Fruit fly (Drosophila melanogaster) whole organism, embryonic: ENCODE measurements around the gene be.

Source experiments
- B-H2 ChIP-seq: fragments of 200-800 bp; sonication (Bioruptor generic); optimal IDR thresholded peaks from 2 replicates; lab custom pipeline; 2018; ENCODE audit warnings: missing biosample characterization, mild to moderate bottlenecking, missing genetic modification characterization
- CG10462 ChIP-seq: fragments of 200-800 bp; sonication (Bioruptor generic); optimal IDR thresholded peaks from 2 replicates; lab custom pipeline; 2016; ENCODE audit warnings: missing biosample characterization, missing genetic modification characterization
- CG10543 ChIP-seq: fragments of 200-800 bp; sonication (Bioruptor generic); optimal IDR thresholded peaks from 3 replicates; lab custom pipeline; 2017; ENCODE audit warnings: missing biosample characterization, mild to moderate bottlenecking, missing genetic modification characterization, moderate library complexity
- CG11398 ChIP-seq: fragments of 200-800 bp; sonication (Bioruptor generic); optimal IDR thresholded peaks from 2 replicates; lab custom pipeline; 2016; ENCODE audit warnings: missing biosample characterization, missing genetic modification characterization
- CG12104 ChIP-seq: fragments of 200-800 bp; sonication (Bioruptor generic); optimal IDR thresholded peaks from 3 replicates; lab custom pipeline; 2016; ENCODE audit warnings: missing biosample characterization, missing genetic modification characterization
- CG12299 ChIP-seq: fragments of 200-800 bp; sonication (Bioruptor generic); optimal IDR thresholded peaks from 2 replicates; lab custom pipeline; 2018; ENCODE audit warnings: missing biosample characterization, mild to moderate bottlenecking, missing genetic modification characterization
- CG13296 ChIP-seq: fragments of 200-800 bp; sonication (Bioruptor generic); optimal IDR thresholded peaks from 3 replicates; lab custom pipeline; 2018; ENCODE audit warnings: missing biosample characterization, mild to moderate bottlenecking, missing genetic modification characterization
- CG13424 ChIP-seq: fragments of 200-800 bp; sonication (Bioruptor generic); optimal IDR thresholded peaks from 2 replicates; lab custom pipeline; 2019; ENCODE audit warnings: missing biosample characterization, mild to moderate bottlenecking, missing genetic modification characterization, moderate library complexity
- CG13894 ChIP-seq: fragments of 200-800 bp; sonication (Bioruptor generic); optimal IDR thresholded peaks from 3 replicates; lab custom pipeline; 2018; ENCODE audit warnings: missing biosample characterization, mild to moderate bottlenecking, missing genetic modification characterization, moderate library complexity
- CG15479 ChIP-seq: fragments of 200-800 bp; sonication (Bioruptor generic); optimal IDR thresholded peaks from 3 replicates; lab custom pipeline; 2019; ENCODE audit warnings: missing biosample characterization, mild to moderate bottlenecking, missing genetic modification characterization, moderate library complexity
- CG15601 ChIP-seq: fragments of 200-800 bp; sonication (Bioruptor generic); optimal IDR thresholded peaks from 3 replicates; lab custom pipeline; 2019; ENCODE audit warnings: missing biosample characterization, mild to moderate bottlenecking, missing genetic modification characterization, moderate library complexity
- CG17186 ChIP-seq: fragments of 200-800 bp; sonication (Bioruptor generic); optimal IDR thresholded peaks from 3 replicates; lab custom pipeline; 2017; ENCODE audit warnings: missing biosample characterization, missing genetic modification reagents, missing genetic modification characterization
- CG17829 ChIP-seq: fragments of 200-800 bp; optimal IDR thresholded peaks from 2 replicates; lab custom pipeline; 2019; ENCODE audit warnings: missing biosample characterization, mild to moderate bottlenecking, missing genetic modification characterization, moderate library complexity
- CG18476 ChIP-seq: fragments of 200-800 bp; sonication (Bioruptor generic); optimal IDR thresholded peaks from 2 replicates; lab custom pipeline; 2016; ENCODE audit warnings: missing biosample characterization, mild to moderate bottlenecking, missing genetic modification characterization
- CG2678 ChIP-seq: fragments of 200-800 bp; sonication (Bioruptor generic); optimal IDR thresholded peaks from 3 replicates; lab custom pipeline; 2019; ENCODE audit warnings: missing biosample characterization, mild to moderate bottlenecking, missing genetic modification characterization, moderate library complexity
- CG2712 ChIP-seq: fragments of 200-800 bp; optimal IDR thresholded peaks from 3 replicates; lab custom pipeline; 2019; ENCODE audit warnings: missing biosample characterization, mild to moderate bottlenecking, missing genetic modification characterization, moderate library complexity
- CG30431 ChIP-seq: fragments of 200-800 bp; sonication (Bioruptor generic); optimal IDR thresholded peaks from 2 replicates; lab custom pipeline; 2017; ENCODE audit warnings: missing biosample characterization, missing genetic modification characterization
- CG3065 ChIP-seq: fragments of 200-800 bp; sonication (Bioruptor generic); optimal IDR thresholded peaks from 2 replicates; lab custom pipeline; 2016; ENCODE audit warnings: missing biosample characterization, missing genetic modification characterization
- CG3838 ChIP-seq: fragments of 200-800 bp; sonication (Bioruptor generic); optimal IDR thresholded peaks from 3 replicates; lab custom pipeline; 2016; ENCODE audit warnings: missing biosample characterization, missing genetic modification characterization
- CG42726 ChIP-seq: fragments of 200-800 bp; sonication (Bioruptor generic); IDR thresholded peaks from 2 replicates; pipeline ENCODE4 v1.3.6; 2022; ENCODE audit warnings: missing biosample characterization, missing genetic modification characterization; ENCODE audit not compliant: partially characterized antibody
- CG5245 ChIP-seq: fragments of 200-800 bp; sonication (Bioruptor generic); optimal IDR thresholded peaks from 3 replicates; lab custom pipeline; 2016; ENCODE audit warnings: missing biosample characterization, missing genetic modification characterization
- CG8388 ChIP-seq: fragments of 200-800 bp; sonication (Bioruptor generic); optimal IDR thresholded peaks from 2 replicates; lab custom pipeline; 2019; ENCODE audit warnings: missing biosample characterization, mild to moderate bottlenecking, missing genetic modification characterization, moderate library complexity
- Drgx ChIP-seq: fragments of 200-800 bp; sonication (Bioruptor generic); IDR thresholded peaks from 2 replicates; pipeline ENCODE4 v1.3.6; 2022; ENCODE audit warnings: missing biosample characterization, missing genetic modification characterization
- Hey ChIP-seq: fragments of 200-800 bp; sonication (Bioruptor generic); optimal IDR thresholded peaks from 3 replicates; lab custom pipeline; 2018; ENCODE audit warnings: missing biosample characterization, mild to moderate bottlenecking, missing genetic modification characterization
- Lpt ChIP-seq: fragments of >200 bp; optimal IDR thresholded peaks from 2 replicates; lab custom pipeline; 2018; ENCODE audit warnings: missing biosample characterization, missing genetic modification characterization
- NfI ChIP-seq: fragments of 200-800 bp; sonication (Bioruptor generic); optimal IDR thresholded peaks from 3 replicates; lab custom pipeline; 2018; ENCODE audit warnings: missing biosample characterization, mild to moderate bottlenecking, missing genetic modification characterization, moderate library complexity
- Pdp1 ChIP-seq, 2 experiments: fragments of 200-800 bp; sonication (Bioruptor generic); optimal IDR thresholded peaks; 3 replicates each; lab custom pipeline; 2016; ENCODE audit warnings: missing biosample characterization in 2 of 2, missing genetic modification characterization in 2 of 2, mild to moderate bottlenecking in 1 of 2, moderate library complexity in 1 of 2
- abd-A ChIP-seq: fragments of 200-800 bp; sonication (Bioruptor generic); optimal IDR thresholded peaks from 3 replicates; lab custom pipeline; 2019; ENCODE audit warnings: missing biosample characterization, mild to moderate bottlenecking, missing genetic modification characterization, moderate library complexity
- ash1 ChIP-seq: fragments of 200-800 bp; sonication (Bioruptor generic); optimal IDR thresholded peaks from 2 replicates; lab custom pipeline; 2018; ENCODE audit warnings: missing biosample characterization, mild to moderate bottlenecking, missing genetic modification characterization
- cad ChIP-seq: fragments of >200 bp; optimal IDR thresholded peaks from 2 replicates; lab custom pipeline; 2017; ENCODE audit warnings: missing biosample characterization, missing genetic modification characterization
- corto ChIP-seq: fragments of 200-800 bp; sonication (Bioruptor generic); optimal IDR thresholded peaks from 2 replicates; lab custom pipeline; 2016; ENCODE audit warnings: missing biosample characterization, mild to moderate bottlenecking, missing genetic modification characterization, moderate library complexity
- danr ChIP-seq: fragments of 200-800 bp; sonication (Bioruptor generic); IDR thresholded peaks from 2 replicates; pipeline ENCODE4 v1.3.6; 2022; ENCODE audit warnings: missing biosample characterization, missing genetic modification characterization
- dmrt99B ChIP-seq: fragments of 200-800 bp; sonication (Bioruptor generic); optimal IDR thresholded peaks from 2 replicates; lab custom pipeline; 2018; ENCODE audit warnings: missing biosample characterization, mild to moderate bottlenecking, missing genetic modification characterization, moderate library complexity
- gem ChIP-seq: fragments of 200-800 bp; sonication (Bioruptor generic); optimal IDR thresholded peaks from 2 replicates; lab custom pipeline; 2019; ENCODE audit warnings: missing biosample characterization, mild to moderate bottlenecking, missing genetic modification characterization, moderate library complexity
- hth ChIP-seq: fragments of >200 bp; optimal IDR thresholded peaks from 2 replicates; lab custom pipeline; 2017; ENCODE audit warnings: inconsistent platforms
- kni ChIP-seq: fragments of 200-800 bp; sonication (Bioruptor generic); optimal IDR thresholded peaks from 3 replicates; lab custom pipeline; 2017; ENCODE audit warnings: mild to moderate bottlenecking, missing biosample characterization, missing genetic modification reagents, missing genetic modification characterization
- nerfin-1 ChIP-seq: fragments of 200-800 bp; sonication (Bioruptor generic); optimal IDR thresholded peaks from 3 replicates; lab custom pipeline; 2019; ENCODE audit warnings: missing biosample characterization, mild to moderate bottlenecking, missing genetic modification characterization, moderate library complexity
- nom ChIP-seq: fragments of 200-800 bp; sonication (Bioruptor generic); optimal IDR thresholded peaks from 2 replicates; lab custom pipeline; 2017; ENCODE audit warnings: missing biosample characterization, missing genetic modification characterization, mild to moderate bottlenecking, moderate library complexity, missing genetic modification reagents
- pan ChIP-seq, 4 experiments: fragments of >200 bp in 3 of 4; fragments of 200-800 bp in 1 of 4; sonication (Bioruptor generic) in 1 of 4; optimal IDR thresholded peaks in 3 of 4; IDR thresholded peaks in 1 of 4; 2 replicates each; pipeline versions ENCODE4 v1.3.6 to Lab custom; 2017 to 2022; ENCODE audit warnings: missing biosample characterization in 2 of 4, missing genetic modification characterization in 2 of 4, mixed read lengths in 1 of 4
- pho ChIP-seq: fragments of 200-800 bp; sonication (Bioruptor generic); optimal IDR thresholded peaks from 2 replicates; lab custom pipeline; 2016; ENCODE audit warnings: missing biosample characterization, missing genetic modification characterization
- salm ChIP-seq: fragments of 200-800 bp; sonication (Bioruptor generic); optimal IDR thresholded peaks from 2 replicates; lab custom pipeline; 2018; ENCODE audit warnings: missing biosample characterization, mild to moderate bottlenecking, missing genetic modification characterization
- sc ChIP-seq, 3 experiments: fragments of >200 bp in 2 of 3; fragments of 200-800 bp in 1 of 3; sonication (Bioruptor generic) in 1 of 3; optimal IDR thresholded peaks; 2 replicates in 2 of 3; 3 replicates in 1 of 3; lab custom pipeline; 2017; ENCODE audit warnings: mild to moderate bottlenecking in 1 of 3, missing biosample characterization in 1 of 3, missing genetic modification characterization in 1 of 3, missing genetic modification reagents in 1 of 3
- sd ChIP-seq: fragments of 200-800 bp; sonication (Bioruptor generic); optimal IDR thresholded peaks from 3 replicates; lab custom pipeline; 2018; ENCODE audit warnings: missing biosample characterization, mild to moderate bottlenecking, missing genetic modification characterization, moderate library complexity
- shn ChIP-seq: fragments of 200-800 bp; sonication (Bioruptor generic); optimal IDR thresholded peaks from 3 replicates; lab custom pipeline; 2016; ENCODE audit warnings: missing biosample characterization, missing genetic modification characterization
- tgo ChIP-seq: fragments of 200-800 bp; sonication (Bioruptor generic); IDR thresholded peaks from 3 replicates; pipeline ENCODE4 v1.3.6; 2022; ENCODE audit warnings: missing biosample characterization, missing genetic modification characterization
- twi ChIP-seq: fragments of 200-800 bp; optimal IDR thresholded peaks from 2 replicates; lab custom pipeline; 2019; ENCODE audit warnings: missing biosample characterization, mild to moderate bottlenecking, missing genetic modification characterization, moderate library complexity
- wdn ChIP-seq: fragments of 200-800 bp; sonication (Bioruptor generic); IDR thresholded peaks from 2 replicates; pipeline ENCODE4 v1.3.6; 2022; ENCODE audit warnings: missing biosample characterization, missing genetic modification characterization
- zen ChIP-seq: fragments of 200-800 bp; sonication (Bioruptor generic); optimal IDR thresholded peaks from 3 replicates; lab custom pipeline; 2018; ENCODE audit warnings: missing biosample characterization, mild to moderate bottlenecking, missing genetic modification characterization, moderate library complexity

The be gene

dm6 chrX:15078394-15078793 is 54.2 kb downstream of the be start (continued):
- no peak for TF ChIP-seq shn (GFP tag; lab: Kevin White, UChicago)
- peak; percentile 87 for TF ChIP-seq nom (GFP tag; lab: Kevin White, UChicago)
- no peak for TF ChIP-seq Lpt (GFP tag; lab: Kevin White, UChicago)
- no peak for TF ChIP-seq CG3838 (GFP tag; lab: Kevin White, UChicago)
- peak; percentile 71 for TF ChIP-seq CG15601 (tag; lab: Kevin White, UChicago)
- peak; percentile 25 for TF ChIP-seq salm (tag; lab: Kevin White, UChicago)
- TF ChIP-seq CG12299 (tag; lab: Kevin White, UChicago): peak; percentile 14
- peak; percentile 81 for TF ChIP-seq CG13894 (tag; lab: Kevin White, UChicago)
- no peak for TF ChIP-seq CG11398
- TF ChIP-seq zen (tag; lab: Kevin White, UChicago): no peak
- TF ChIP-seq CG5245 (GFP tag; lab: Kevin White, UChicago): no peak
- TF ChIP-seq CG3065 (GFP tag; lab: Kevin White, UChicago): no peak
- TF ChIP-seq CG2678 (tag; lab: Kevin White, UChicago): peak; percentile 32
- no peak for TF ChIP-seq CG10462 (GFP tag; lab: Kevin White, UChicago)
- TF ChIP-seq CG13424 (tag; lab: Kevin White, UChicago): peak; percentile 42
- peak; percentile 2 for TF ChIP-seq dmrt99B
- TF ChIP-seq CG13296 (GFP tag; lab: Kevin White, UChicago): peak; percentile 55
- peak; percentile 65 for TF ChIP-seq kni

dm6 chrX:15079163-15079809 is 55.0 kb downstream of the be start:
- TF ChIP-seq CG15479: no peak
- TF ChIP-seq CG2712 (tag; lab: Kevin White, UChicago): no peak
- TF ChIP-seq NfI (GFP tag; lab: Kevin White, UChicago): no peak
- TF ChIP-seq hth (lab: Kevin White, UChicago): no peak
- no peak for TF ChIP-seq ash1 (GFP tag; lab: Kevin White, UChicago)
- TF ChIP-seq CG18476 (GFP tag; lab: Kevin White, UChicago): no peak
- no peak for TF ChIP-seq B-H2
- no peak for TF ChIP-seq danr
- peak; percentile 22 for TF ChIP-seq sd (tag; lab: Kevin White, UChicago)
- TF ChIP-seq nerfin-1 (tag; lab: Kevin White, UChicago): no peak
- TF ChIP-seq wdn (GFP tag; lab: Robert Waterston, UW): no peak
- TF ChIP-seq tgo: no peak
- no peak for TF ChIP-seq Hey
- TF ChIP-seq CG12104 (GFP tag; lab: Kevin White, UChicago): no peak
- TF ChIP-seq abd-A (tag; lab: Kevin White, UChicago): no peak
- no peak for TF ChIP-seq CG42726 (GFP tag; lab: Robert Waterston, UW)
- no peak for TF ChIP-seq CG8388 (GFP tag; lab: Kevin White, UChicago)
- no peak for TF ChIP-seq gem (tag; lab: Kevin White, UChicago)
- TF ChIP-seq cad (GFP tag; lab: Kevin White, UChicago): no peak
- TF ChIP-seq Drgx: 0 out of 2 replicates have a peak, but pooled peaks have one; percentile 28
- no peak for TF ChIP-seq sc (optimal IDR thresholded peaks at IDR 0.05; lab: Kevin White, UChicago)
- TF ChIP-seq sc (GFP tag; optimal IDR thresholded peaks at IDR 0.05; lab: Kevin White, UChicago): no peak
- peak in 1 of 2 experiments; percentile 65 for TF ChIP-seq Pdp1 (GFP tag; optimal IDR thresholded peaks at IDR 0.05; lab: Kevin White, UChicago)
- no peak for TF ChIP-seq CG17829 (tag; lab: Kevin White, UChicago)
- TF ChIP-seq CG17186 (GFP tag; lab: Kevin White, UChicago): no peak
- TF ChIP-seq CG30431: no peak
- no peak for TF ChIP-seq twi (tag; lab: Kevin White, UChicago)
- no peak for TF ChIP-seq pan (optimal IDR thresholded peaks at IDR 0.05; lab: Kevin White, UChicago)
- no peak for TF ChIP-seq pan (GFP tag; optimal IDR thresholded peaks at IDR 0.05 in 1 of 2, IDR thresholded peaks at IDR 0.05 in 1 of 2)
- peak; percentile 19 for TF ChIP-seq CG10543 (GFP tag; lab: Kevin White, UChicago)
- no peak for TF ChIP-seq pho (GFP tag; lab: Kevin White, UChicago)
- no peak for TF ChIP-seq corto (GFP tag; lab: Kevin White, UChicago)
